Worm (Caenorhabditis elegans): Measurements from ENCODE around the gene tra-2.

ce11 chrII:6994677-6995076, 29.2 kb upstream of the tra-2 start, which contains the start of gene unc-104:
- TF ChIP-seq daf-12 (tag; optimal IDR thresholded peaks at IDR 0.05): no peak
- TF ChIP-seq nhr-77 (tag; optimal IDR thresholded peaks at IDR 0.05): no peak
- TF ChIP-seq ama-1 (optimal IDR thresholded peaks at IDR 0.05): no peak
- no peak for TF ChIP-seq mdl-1 (tag; optimal IDR thresholded peaks at IDR 0.05)
- no peak for TF ChIP-seq unc-39 (tag; optimal IDR thresholded peaks at IDR 0.05)
- TF ChIP-seq ceh-28 (tag; optimal IDR thresholded peaks at IDR 0.05): no peak
- no peak for TF ChIP-seq lin-15B (tag; optimal IDR thresholded peaks at IDR 0.05)
- no peak for TF ChIP-seq hmg-1.1 (GFP tag; IDR thresholded peaks at IDR 0.05)
- TF ChIP-seq pqm-1 (tag; optimal IDR thresholded peaks at IDR 0.05): no peak
- no peak for TF ChIP-seq ZK337.2 (GFP tag; IDR thresholded peaks at IDR 0.05)
- no peak for TF ChIP-seq egl-43 (GFP tag; IDR thresholded peaks at IDR 0.05)
- no peak for TF ChIP-seq T26A8.4 (GFP tag; IDR thresholded peaks at IDR 0.05)
